Fruit fly (Drosophila melanogaster) whole organism: ENCODE results near the gene ash1.
A peak's percentile ranks its signal among the peaks of the same experiment; 100 is the strongest.

Experiments
- CG8478 ChIP-seq: fragments of >200 bp; optimal IDR thresholded peaks from 2 replicates; lab custom pipeline; 2018; ENCODE audit warnings: inconsistent platforms
- Dll ChIP-seq: fragments of >200 bp; optimal IDR thresholded peaks from 2 replicates; lab custom pipeline; 2017
- EcR ChIP-seq, 2 experiments: fragments of >200 bp; optimal IDR thresholded peaks; 2 replicates each; lab custom pipeline; 2017; ENCODE audit warnings: missing biosample characterization in 2 of 2, missing genetic modification characterization in 2 of 2, missing genetic modification reagents in 2 of 2
- pan ChIP-seq: fragments of >200 bp; optimal IDR thresholded peaks from 2 replicates; lab custom pipeline; 2017
- psq ChIP-seq: fragments of >200 bp; optimal IDR thresholded peaks from 2 replicates; lab custom pipeline; 2017
- usp ChIP-seq: fragments of >200 bp; optimal IDR thresholded peaks from 2 replicates; lab custom pipeline; 2017; ENCODE audit warnings: missing biosample characterization, missing genetic modification characterization, mixed read lengths

The ash1 gene

DNA sequence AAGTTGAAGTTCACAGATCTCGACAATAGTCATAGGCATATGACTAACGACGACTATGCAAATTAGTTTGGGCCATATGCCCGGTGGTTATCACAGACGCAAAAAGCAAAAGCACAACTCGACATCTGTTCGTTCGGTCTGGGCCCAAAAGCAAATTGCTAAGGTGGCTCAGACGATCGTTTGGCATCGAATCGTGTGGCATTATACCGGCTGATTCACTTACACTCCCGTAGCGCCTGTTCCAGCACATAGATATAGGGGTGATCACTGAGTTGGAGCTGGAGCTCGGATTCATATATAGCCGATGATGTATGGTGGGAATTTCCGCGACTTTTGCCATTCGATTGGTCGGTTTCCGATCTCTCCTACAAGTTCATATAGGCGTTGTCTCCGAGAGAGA is 32.4 kb downstream of the ash1 start:
- no peak for TF ChIP-seq psq
- TF ChIP-seq usp (GFP tag; lab: Kevin White, UChicago): no peak
- no peak for TF ChIP-seq EcR (GFP tag; optimal IDR thresholded peaks at IDR 0.05; lab: Kevin White, UChicago)
- no peak for TF ChIP-seq Dll (lab: Kevin White, UChicago)
- TF ChIP-seq CG8478 (lab: Kevin White, UChicago): no peak
- TF ChIP-seq pan (lab: Kevin White, UChicago): no peak

DNA sequence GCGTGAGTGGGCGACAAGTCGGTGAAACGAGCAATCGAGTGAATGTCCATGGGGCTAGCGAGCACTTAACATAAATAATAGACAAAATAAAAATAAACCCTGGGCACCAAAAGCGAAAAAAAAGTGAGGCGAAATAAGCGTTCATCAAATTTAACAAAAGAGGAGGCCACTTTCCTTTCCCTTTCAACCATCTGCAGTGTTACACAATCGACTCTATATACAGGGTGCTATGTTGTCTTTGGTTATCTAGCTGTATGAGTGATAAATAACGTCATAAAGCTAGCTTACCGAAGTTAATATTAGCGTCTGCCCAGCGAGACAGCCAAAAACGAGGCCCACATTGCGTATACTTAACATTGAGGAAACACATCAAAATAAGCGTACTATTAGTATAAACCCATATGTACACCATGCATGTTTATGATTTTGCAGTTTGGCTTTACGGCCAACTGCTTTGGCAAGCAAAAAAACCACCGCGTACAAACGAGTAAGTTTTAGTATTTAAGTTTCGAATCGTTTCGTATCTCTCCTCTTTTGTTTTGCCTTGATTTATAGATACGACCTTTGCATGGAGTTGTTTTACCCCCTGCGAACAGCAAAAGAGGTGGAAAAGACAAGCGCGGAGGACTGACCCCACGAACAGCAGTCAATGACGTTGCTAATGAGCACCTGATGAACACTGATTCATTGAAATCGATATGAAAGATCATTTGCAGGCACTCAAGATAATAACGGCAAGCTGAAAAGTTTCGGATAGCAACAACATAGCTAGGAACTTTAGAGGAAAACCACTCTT is 33.5 kb downstream of the ash1 start:
- TF ChIP-seq EcR (GFP tag; optimal IDR thresholded peaks at IDR 0.05; lab: Kevin White, UChicago) (no peak), psq (no peak), Dll (lab: Kevin White, UChicago) (no peak), CG8478 (lab: Kevin White, UChicago) (no peak), pan (lab: Kevin White, UChicago) (no peak), usp (GFP tag; lab: Kevin White, UChicago) (no peak)

DNA sequence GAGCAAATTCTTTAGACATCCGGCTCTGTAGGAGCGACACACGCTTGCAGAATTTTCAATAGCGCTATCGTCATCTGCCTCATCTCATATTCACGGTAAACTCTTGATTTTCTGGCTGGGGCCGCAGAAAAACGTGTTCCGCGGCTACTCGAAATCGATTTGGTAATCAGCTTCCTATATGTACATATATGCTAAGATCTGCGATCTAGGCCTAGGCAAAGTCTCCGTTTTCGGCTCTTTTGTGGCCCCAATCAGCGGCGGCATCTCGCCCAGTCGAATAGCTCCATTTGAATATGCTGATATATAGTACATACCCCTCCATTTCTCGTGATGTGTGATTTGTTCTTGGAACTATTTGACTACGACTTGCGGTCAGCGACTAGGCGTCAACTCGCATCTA is 35.5 kb downstream of the ash1 start:
- no peak for TF ChIP-seq EcR (GFP tag; optimal IDR thresholded peaks at IDR 0.05; lab: Kevin White, UChicago)
- TF ChIP-seq psq: no peak
- TF ChIP-seq usp (GFP tag; lab: Kevin White, UChicago): no peak

- no peak for TF ChIP-seq CG8478 (lab: Kevin White, UChicago)
These were observed 36.3 kb downstream of the ash1 start for dm6 chr3L:19562146-19562700.

dm6 chr3L:19561745-19562144 is 36.8 kb downstream of the ash1 start:
- TF ChIP-seq EcR (GFP tag; optimal IDR thresholded peaks at IDR 0.05; lab: Kevin White, UChicago) (no peak), pan (lab: Kevin White, UChicago) (no peak), usp (GFP tag; lab: Kevin White, UChicago) (no peak), Dll (lab: Kevin White, UChicago) (no peak), CG8478 (lab: Kevin White, UChicago) (no peak), psq (no peak)

DNA sequence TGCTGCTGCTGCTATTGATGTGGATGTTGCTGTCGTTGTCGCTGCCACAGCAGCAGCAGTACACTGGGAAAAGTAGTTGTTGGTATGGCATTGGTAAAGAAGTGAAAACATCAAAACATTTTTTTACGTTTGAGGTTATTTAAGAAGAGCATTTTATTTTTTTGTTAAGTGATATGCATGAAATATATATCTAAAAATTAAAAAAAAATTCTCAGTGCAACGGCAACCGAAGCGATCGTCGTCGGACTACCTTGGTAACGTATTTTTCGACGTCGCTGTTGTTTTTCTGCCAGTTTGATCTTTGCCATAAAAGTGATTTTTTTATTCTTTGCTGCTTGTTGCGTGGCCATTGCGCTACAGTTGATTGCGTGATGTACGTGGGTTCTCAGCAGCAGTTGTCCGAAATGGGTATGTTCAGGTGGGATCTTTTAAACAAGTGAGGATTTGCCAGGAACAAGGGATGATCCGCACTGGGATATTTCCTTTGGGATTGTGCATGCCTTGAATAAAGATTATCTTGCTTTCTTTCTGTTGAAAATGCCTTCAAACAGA is 37.8 kb downstream of the ash1 start:
- no peak for TF ChIP-seq Dll (lab: Kevin White, UChicago)
- no peak for TF ChIP-seq pan (lab: Kevin White, UChicago)
- TF ChIP-seq psq: no peak
- no peak for TF ChIP-seq EcR (GFP tag; optimal IDR thresholded peaks at IDR 0.05; lab: Kevin White, UChicago)
- no peak for TF ChIP-seq CG8478 (lab: Kevin White, UChicago)
- TF ChIP-seq usp (GFP tag; lab: Kevin White, UChicago): no peak

- TF ChIP-seq pan (lab: Kevin White, UChicago) (no peak), psq (no peak), Dll (lab: Kevin White, UChicago) (no peak), usp (GFP tag; lab: Kevin White, UChicago) (no peak), EcR (GFP tag; optimal IDR thresholded peaks at IDR 0.05; lab: Kevin White, UChicago) (peak in 1 of 2 experiments; percentile 26), CG8478 (lab: Kevin White, UChicago) (no peak)
These were observed 38.4 kb downstream of the ash1 start for dm6 chr3L:19560005-19560694.

- no peak for TF ChIP-seq psq
- no peak for TF ChIP-seq usp (GFP tag; lab: Kevin White, UChicago)
- TF ChIP-seq EcR (GFP tag; optimal IDR thresholded peaks at IDR 0.05; lab: Kevin White, UChicago): no peak
These were observed 39.4 kb downstream of the ash1 start for dm6 chr3L:19559171-19559570.

- TF ChIP-seq pan (lab: Kevin White, UChicago) (no peak), EcR (GFP tag; optimal IDR thresholded peaks at IDR 0.05; lab: Kevin White, UChicago) (no peak), Dll (lab: Kevin White, UChicago) (no peak), psq (no peak), usp (GFP tag; lab: Kevin White, UChicago) (no peak), CG8478 (lab: Kevin White, UChicago) (no peak)
These were observed 39.9 kb downstream of the ash1 start for dm6 chr3L:19558674-19559073.

- TF ChIP-seq EcR (GFP tag; optimal IDR thresholded peaks at IDR 0.05; lab: Kevin White, UChicago) (no peak), pan (lab: Kevin White, UChicago) (no peak), Dll (lab: Kevin White, UChicago) (no peak), CG8478 (lab: Kevin White, UChicago) (no peak), usp (GFP tag; lab: Kevin White, UChicago) (no peak), psq (no peak)
These were observed 40.6 kb downstream of the ash1 start for dm6 chr3L:19557996-19558375.

- TF ChIP-seq EcR (GFP tag; optimal IDR thresholded peaks at IDR 0.05; lab: Kevin White, UChicago) (peak in 1 of 2 experiments; percentile 8), usp (GFP tag; lab: Kevin White, UChicago) (no peak)
These were observed 41.2 kb downstream of the ash1 start for dm6 chr3L:19557197-19557995.
